Worm (Caenorhabditis elegans) whole organism, L3 larva: ENCODE data around the gene F35H10.10.

Source experiments
- ceh-28 ChIP-seq: fragments of 150-350 bp; optimal IDR thresholded peaks from 2 replicates; lab custom pipeline; 2014; ENCODE audit warnings: missing biosample characterization, missing genetic modification reagents, missing genetic modification characterization
- daf-12 ChIP-seq: fragments of 150-350 bp; optimal IDR thresholded peaks from 2 replicates; lab custom pipeline; 2014; ENCODE audit warnings: missing biosample characterization, missing genetic modification reagents, missing genetic modification characterization
- egl-27 ChIP-seq: sonication (generic microtip); optimal IDR thresholded peaks from 4 replicates; lab custom pipeline; 2017; ENCODE audit warnings: missing biosample characterization, missing genetic modification reagents, missing genetic modification characterization
- egl-5 ChIP-seq: fragments of 150-350 bp; optimal IDR thresholded peaks from 2 replicates; lab custom pipeline; 2017; ENCODE audit warnings: missing biosample characterization, missing genetic modification reagents, missing genetic modification characterization, inconsistent platforms
- elt-1 ChIP-seq: fragments of 150-350 bp; optimal IDR thresholded peaks from 2 replicates; lab custom pipeline; 2014; ENCODE audit warnings: missing biosample characterization, missing genetic modification characterization
- elt-2 ChIP-seq: sonication (generic microtip); optimal IDR thresholded peaks from 2 replicates; lab custom pipeline; 2016; ENCODE audit warnings: missing genetic modification reagents, mild to moderate bottlenecking, missing genetic modification characterization, missing compliant biosample characterization
- elt-3 ChIP-seq, 3 experiments: fragments of 150-350 bp in 1 of 3; sonication (generic microtip) in 2 of 3; optimal IDR thresholded peaks; 2 replicates in 2 of 3; 4 replicates in 1 of 3; lab custom pipeline; 2014 to 2017; ENCODE audit warnings: missing biosample characterization in 3 of 3, missing genetic modification characterization in 3 of 3
- eor-1 ChIP-seq, 2 experiments: fragments of 150-350 bp; optimal IDR thresholded peaks; 2 replicates each; lab custom pipeline; 2014 to 2018; ENCODE audit warnings: missing biosample characterization in 2 of 2, missing genetic modification characterization in 2 of 2
- fkh-10 ChIP-seq: sonication (generic microtip); optimal IDR thresholded peaks from 2 replicates; lab custom pipeline; 2017; ENCODE audit warnings: missing biosample characterization, missing genetic modification reagents, missing genetic modification characterization
- fkh-2 ChIP-seq: fragments of 150-350 bp; optimal IDR thresholded peaks from 2 replicates; lab custom pipeline; 2014; ENCODE audit warnings: missing biosample characterization, missing genetic modification reagents, missing genetic modification characterization
- hmg-11 ChIP-seq: sonication (generic microtip); optimal IDR thresholded peaks from 2 replicates; lab custom pipeline; 2016; ENCODE audit warnings: missing genetic modification characterization, missing compliant biosample characterization
- lin-15B ChIP-seq: fragments of 150-350 bp; optimal IDR thresholded peaks from 2 replicates; lab custom pipeline; 2014; ENCODE audit warnings: missing biosample characterization, missing genetic modification characterization
- lsy-12 ChIP-seq: sonication (generic microtip); optimal IDR thresholded peaks from 2 replicates; lab custom pipeline; 2016; ENCODE audit warnings: mild to moderate bottlenecking, missing genetic modification characterization, missing compliant biosample characterization
- mml-1 ChIP-seq: fragments of 150-350 bp; sonication (generic microtip); optimal IDR thresholded peaks from 3 replicates; lab custom pipeline; 2014; ENCODE audit warnings: missing biosample characterization, missing genetic modification characterization
- nfya-1 ChIP-seq: sonication (generic microtip); optimal IDR thresholded peaks from 2 replicates; lab custom pipeline; 2017; ENCODE audit warnings: missing genetic modification characterization, mild to moderate bottlenecking, missing compliant biosample characterization, antibody characterized with exemption, moderate library complexity; ENCODE audit not compliant: insufficient read depth
- nhr-237 ChIP-seq: fragments of 150-350 bp; optimal IDR thresholded peaks from 2 replicates; lab custom pipeline; 2014; ENCODE audit warnings: missing biosample characterization, missing genetic modification characterization
- nhr-28 ChIP-seq: fragments of 150-350 bp; optimal IDR thresholded peaks from 2 replicates; lab custom pipeline; 2014; ENCODE audit warnings: missing biosample characterization, missing genetic modification characterization
- nhr-43 ChIP-seq: sonication (generic microtip); optimal IDR thresholded peaks from 2 replicates; lab custom pipeline; 2016; ENCODE audit warnings: mild to moderate bottlenecking, missing genetic modification characterization, missing compliant biosample characterization; ENCODE audit not compliant: poor library complexity, severe bottlenecking
- nhr-76 ChIP-seq: fragments of 150-350 bp; sonication (generic microtip); optimal IDR thresholded peaks from 5 replicates; lab custom pipeline; 2014; ENCODE audit warnings: missing biosample characterization, missing genetic modification characterization
- pqm-1 ChIP-seq: fragments of 150-350 bp; optimal IDR thresholded peaks from 2 replicates; lab custom pipeline; 2017; ENCODE audit warnings: missing biosample characterization, missing genetic modification characterization, inconsistent platforms
- ztf-11 ChIP-seq: fragments of 150-350 bp; optimal IDR thresholded peaks from 2 replicates; lab custom pipeline; 2014; ENCODE audit warnings: missing biosample characterization, missing genetic modification characterization

F35H10.10 gene

ce11 chrIV:8260848-8261638 lies 51.7 kb downstream of the F35H10.10 start, which contains the start of gene vit-6:
Gene vit-6, plus strand, starts transcription at chrIV:8261157.
- TF ChIP-seq nhr-237 (tag; lab: Kevin White, UChicago) (no peak), lsy-12 (tag; lab: Kevin White, UChicago) (no peak)
- TF ChIP-seq, all 47 proteins: peak for 0

DNA sequence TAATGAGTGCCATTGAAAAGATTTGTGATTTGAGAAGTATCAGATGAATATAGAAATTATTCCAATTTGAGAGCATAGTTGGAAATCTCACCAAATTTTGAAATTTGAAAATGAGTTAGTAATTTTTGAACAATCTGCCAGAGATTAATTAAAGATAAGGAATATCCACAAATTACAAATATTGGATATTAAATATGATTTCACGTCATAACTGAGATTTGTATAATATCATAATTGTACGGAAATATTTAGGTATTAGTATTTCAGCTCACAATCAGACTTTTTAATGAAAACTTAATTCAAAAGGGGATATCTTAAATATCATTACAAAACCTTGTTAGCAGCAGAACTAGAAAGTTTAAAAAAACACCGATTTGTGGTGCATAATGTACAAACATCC lies 52.8 kb downstream of the F35H10.10 start, which contains the start of gene K07H8.7:
TSS of gene K07H8.7 (minus strand) at position 101 of the 400 bp plus-strand sequence.
- TF ChIP-seq nfya-1: no peak
- TF ChIP-seq nhr-237 (tag; lab: Kevin White, UChicago): no peak
- TF ChIP-seq fkh-10 (GFP tag; lab: Kevin White, UChicago): no peak
- TF ChIP-seq hmg-11 (tag; lab: Kevin White, UChicago): no peak
- TF ChIP-seq daf-12 (tag; lab: Kevin White, UChicago): no peak
- TF ChIP-seq eor-1 (tag; optimal IDR thresholded peaks at IDR 0.05; lab: Kevin White, UChicago): no peak
- no peak for TF ChIP-seq pqm-1 (tag; lab: Kevin White, UChicago)
- no peak for TF ChIP-seq fkh-2 (tag; lab: Kevin White, UChicago)
- no peak for TF ChIP-seq lin-15B (tag; lab: Kevin White, UChicago)
- no peak for TF ChIP-seq egl-27 (tag; lab: Kevin White, UChicago)
- no peak for TF ChIP-seq elt-2 (tag; lab: Kevin White, UChicago)
- TF ChIP-seq nhr-76 (tag; lab: Kevin White, UChicago): no peak
- no peak for TF ChIP-seq nhr-28 (tag; lab: Kevin White, UChicago)
- TF ChIP-seq egl-5 (tag; lab: Kevin White, UChicago): no peak
- no peak for TF ChIP-seq mml-1 (tag; lab: Kevin White, UChicago)
- no peak for TF ChIP-seq ceh-28 (tag; lab: Kevin White, UChicago)
- no peak for TF ChIP-seq ztf-11 (tag; lab: Kevin White, UChicago)
- TF ChIP-seq nhr-43 (tag; lab: Kevin White, UChicago): no peak
- no peak for TF ChIP-seq elt-1
- no peak for TF ChIP-seq elt-3 (tag; optimal IDR thresholded peaks at IDR 0.05; lab: Kevin White, UChicago)
